Worm (Caenorhabditis elegans) whole organism, young adult: ENCODE results near the gene cyp-29A3.

Experiments
- dpl-1 ChIP-seq: fragments of 150-350 bp; optimal IDR thresholded peaks from 2 replicates; lab custom pipeline; 2014; ENCODE audit warnings: missing biosample characterization, missing genetic modification reagents, missing genetic modification characterization
- lin-35 ChIP-seq, 3 experiments: fragments of 150-350 bp in 2 of 3; sonication (generic microtip) in 1 of 3; optimal IDR thresholded peaks; 2 replicates each; lab custom pipeline; 2014 to 2018; ENCODE audit warnings: missing biosample characterization in 3 of 3, missing genetic modification characterization in 3 of 3, missing genetic modification reagents in 3 of 3

- TF ChIP-seq lin-35 (GFP tag; optimal IDR thresholded peaks at IDR 0.05; lab: Kevin White, UChicago) (no peak), dpl-1 (GFP tag; lab: Kevin White, UChicago) (no peak)
Measured at ce11 chrV:16067-16845, 42.8 kb upstream of the cyp-29A3 start.
